Worm (Caenorhabditis elegans): Measurements from ENCODE around the gene F58F9.8.

The F58F9.8 gene

DNA sequence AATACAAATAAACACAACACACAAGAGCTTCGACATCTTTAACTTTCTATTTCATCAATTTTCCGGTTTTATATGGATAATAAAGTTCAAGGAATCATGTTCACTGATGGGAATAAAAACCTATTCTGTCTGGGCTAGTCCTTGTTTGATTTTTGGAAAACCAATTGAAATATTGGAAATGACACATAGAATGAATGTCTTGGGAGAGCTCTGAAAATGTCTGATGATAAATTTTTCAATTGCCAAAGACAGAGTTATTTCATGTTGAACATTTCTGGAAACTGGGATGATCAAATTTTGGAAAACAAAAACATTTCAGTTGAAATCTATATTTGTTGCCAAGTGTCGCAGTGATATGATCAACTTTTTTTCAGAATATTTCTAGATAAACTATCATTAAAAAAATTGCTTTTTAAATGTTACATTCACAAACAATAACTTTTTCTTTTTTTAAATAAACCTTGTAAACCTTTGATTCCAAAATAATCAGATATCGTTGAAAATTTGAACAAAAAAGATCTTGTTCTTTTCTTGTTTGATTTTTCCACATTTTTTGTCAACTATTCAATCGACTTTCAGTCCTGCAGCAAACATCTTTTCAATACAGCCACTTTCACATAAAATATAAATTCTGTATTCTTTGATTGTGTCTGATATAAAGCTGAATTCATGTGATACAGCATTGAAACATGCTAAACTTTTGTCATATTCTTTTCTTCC is at the start of gene F58F9.8, which contains the start of gene F58F9.6:
Gene F58F9.8, plus strand, starts transcription at position 670 of the 720 bp plus-strand sequence.
Gene F58F9.6, minus strand, starts transcription at position 101 of the 720 bp plus-strand sequence.
- TF ChIP-seq rcor-1 (GFP tag; IDR thresholded peaks at IDR 0.05) (no peak), ets-4 (GFP tag; optimal IDR thresholded peaks at IDR 0.05) (no peak), nfyb-1 (GFP tag; IDR thresholded peaks at IDR 0.05) (no peak), hmg-1.2 (GFP tag; IDR thresholded peaks at IDR 0.05) (no peak), ztf-3 (GFP tag; optimal IDR thresholded peaks at IDR 0.05) (no peak), cebp-2 (GFP tag; IDR thresholded peaks at IDR 0.05) (no peak), ztf-18 (tag; optimal IDR thresholded peaks at IDR 0.05) (no peak), sptf-2 (GFP tag; optimal IDR thresholded peaks at IDR 0.05) (no peak), cebp-1 (GFP tag; IDR thresholded peaks at IDR 0.05) (no peak), cebp-1 (tag; optimal IDR thresholded peaks at IDR 0.05) (no peak), Y56A3A.18 (GFP tag; IDR thresholded peaks at IDR 0.05) (no peak), madf-8 (GFP tag; conservative IDR thresholded peaks at IDR 0.05) (no peak), snpc-1.1 (tag; optimal IDR thresholded peaks at IDR 0.05; ENCODE audit: insufficient read depth) (no peak), madf-3 (GFP tag; IDR thresholded peaks at IDR 0.05) (no peak), aptf-3 (GFP tag; IDR thresholded peaks at IDR 0.05) (no peak), aptf-2 (GFP tag; conservative IDR thresholded peaks at IDR 0.05) (no peak), repo-1 (tag; optimal IDR thresholded peaks at IDR 0.05) (no peak)

DNA sequence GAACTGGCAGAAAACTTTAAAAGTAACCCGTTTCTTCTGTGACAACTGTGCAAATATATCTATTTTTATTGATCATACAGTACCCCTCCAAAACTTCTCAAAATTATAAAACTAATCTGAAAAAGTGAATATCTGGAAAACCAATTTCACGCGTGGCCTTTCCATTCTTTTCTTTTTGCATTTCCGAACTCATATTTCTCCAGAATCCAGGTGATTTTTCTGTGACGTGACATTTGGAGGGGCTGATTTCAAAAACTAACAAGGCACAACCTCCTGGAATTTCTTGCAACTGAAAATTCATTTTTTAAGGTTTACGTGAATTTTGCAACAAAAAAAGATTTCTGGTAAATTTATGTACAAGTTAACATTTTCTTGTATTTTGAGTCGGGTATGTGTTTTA is 37.7 kb upstream of the F58F9.8 start:
- TF ChIP-seq lsl-1 (GFP tag; optimal IDR thresholded peaks at IDR 0.05) (no peak), ceh-91 (GFP tag; IDR thresholded peaks at IDR 0.05) (no peak), ztf-25 (GFP tag; IDR thresholded peaks at IDR 0.05) (no peak), hmg-20 (GFP tag; IDR thresholded peaks at IDR 0.05) (no peak), T07F8.4 (tag; optimal IDR thresholded peaks at IDR 0.05) (no peak), efl-1 (GFP tag; optimal IDR thresholded peaks at IDR 0.05) (no peak), let-526 (GFP tag; IDR thresholded peaks at IDR 0.05) (no peak), lag-1 (GFP tag; IDR thresholded peaks at IDR 0.05) (no peak), let-607 (tag; optimal IDR thresholded peaks at IDR 0.05) (no peak), rcor-1 (GFP tag; IDR thresholded peaks at IDR 0.05) (no peak), egl-44 (GFP tag; IDR thresholded peaks at IDR 0.05) (no peak), Y56A3A.18 (GFP tag; IDR thresholded peaks at IDR 0.05) (no peak), C17E4.6 (GFP tag; IDR thresholded peaks at IDR 0.05) (no peak), ceh-100 (GFP tag; IDR thresholded peaks at IDR 0.05) (no peak)

DNA sequence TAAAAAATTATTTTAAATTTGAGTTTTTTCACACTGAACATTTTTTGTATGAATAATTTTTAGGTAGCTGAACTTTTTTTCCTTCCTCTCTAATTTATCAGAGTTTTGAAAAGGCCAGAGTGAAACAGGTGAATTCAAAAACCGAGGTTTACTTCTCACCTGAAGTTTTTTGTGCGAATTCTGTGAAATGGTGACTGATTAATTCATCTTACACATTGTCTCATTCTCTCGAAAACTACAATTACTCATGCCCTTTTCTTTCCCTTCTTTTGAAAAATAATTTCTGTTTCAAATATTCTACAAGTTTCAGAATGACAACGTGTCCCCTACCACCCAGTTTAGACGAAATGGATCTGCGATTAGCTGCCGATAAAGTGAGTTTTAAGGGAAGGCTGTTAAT is 36.2 kb upstream of the F58F9.8 start, which contains the start of gene tkr-2:
Gene tkr-2, plus strand, starts transcription at position 301 of the 400 bp plus-strand sequence.
- TF ChIP-seq lsy-27 (tag; optimal IDR thresholded peaks at IDR 0.05; ENCODE audit: borderline replicate concordance, insufficient read depth) (no peak), B0261.1 (tag; optimal IDR thresholded peaks at IDR 0.05) (no peak), ztf-3 (GFP tag; optimal IDR thresholded peaks at IDR 0.05) (no peak), unc-62 (GFP tag; optimal IDR thresholded peaks at IDR 0.05) (no peak), F57C9.4 (tag; optimal IDR thresholded peaks at IDR 0.05) (no peak), dox-1 (GFP tag; IDR thresholded peaks at IDR 0.05) (no peak)

Data from whole organism, young adult.